Fruit fly (Drosophila melanogaster): ENCODE data around the gene CG11106.

The CG11106 gene

DNA sequence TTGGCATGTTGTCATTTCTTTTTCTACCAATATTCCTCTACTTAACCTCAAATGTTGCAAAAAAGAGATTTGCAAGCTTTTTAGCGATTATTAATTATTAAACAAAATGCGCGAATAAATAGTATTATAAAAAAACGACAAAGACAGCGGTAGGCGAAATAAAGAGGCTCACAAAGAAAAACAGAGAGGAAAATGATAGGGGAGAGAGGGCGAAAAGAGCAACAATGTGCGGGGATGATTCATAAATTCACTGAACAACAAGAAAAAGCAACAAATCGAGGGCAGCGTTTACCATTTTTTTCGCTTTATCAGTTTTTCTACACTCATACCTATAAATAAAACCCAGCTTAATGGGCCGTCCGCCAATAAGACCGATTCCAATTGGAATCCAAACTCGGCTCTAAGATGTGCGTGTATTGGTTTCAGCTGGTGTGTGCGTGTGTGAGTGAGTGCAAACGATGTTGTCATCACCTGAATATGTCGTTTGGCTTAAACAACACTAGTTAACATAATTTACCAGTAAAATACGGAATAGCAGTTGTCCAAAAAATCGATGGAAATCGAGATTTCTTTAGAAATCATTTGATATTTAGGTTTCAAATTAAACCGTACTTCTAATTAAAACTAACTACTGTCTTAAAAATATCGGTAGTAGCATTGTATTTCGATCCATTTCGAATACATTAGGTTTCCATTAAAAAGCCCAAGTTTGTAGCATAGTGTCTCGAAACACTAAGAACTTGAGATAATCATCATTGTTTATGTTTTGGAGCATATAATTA, 46.0 kb upstream of the CG11106 start:
- TF ChIP-seq row (GFP tag; IDR thresholded peaks at IDR 0.05) = peak; percentile 42; the same call in 1 of the 3 replicates
- peak; percentile 36 for TF ChIP-seq CG13424 (tag; optimal IDR thresholded peaks at IDR 0.05)
- TF ChIP-seq Fer1 (GFP tag; optimal IDR thresholded peaks at IDR 0.05) = peak; percentile 7
- TF ChIP-seq sens (GFP tag) = peak; percentile 2
- peak; percentile 44 for TF ChIP-seq CG3281 (GFP tag; optimal IDR thresholded peaks at IDR 0.05)
- TF ChIP-seq CG9817 (tag; optimal IDR thresholded peaks at IDR 0.05) = peak; percentile 4
- TF ChIP-seq CG12071 (GFP tag; optimal IDR thresholded peaks at IDR 0.05) = no peak
- TF ChIP-seq pan (optimal IDR thresholded peaks at IDR 0.05) = no peak
- TF ChIP-seq pan (GFP tag; optimal IDR thresholded peaks at IDR 0.05 in 1 of 2, IDR thresholded peaks at IDR 0.05 in 1 of 2) = no peak
- no peak for TF ChIP-seq CG9609 (GFP tag; optimal IDR thresholded peaks at IDR 0.05)
- no peak for TF ChIP-seq CG11504 (tag; optimal IDR thresholded peaks at IDR 0.05)
- TF ChIP-seq CG2712 (tag; optimal IDR thresholded peaks at IDR 0.05) = peak; percentile 28
- peak; percentile 20; the same call in 1 of the 2 replicates for TF ChIP-seq CG4360 (GFP tag; IDR thresholded peaks at IDR 0.05)
- TF ChIP-seq MBD-R2 (GFP tag; IDR thresholded peaks at IDR 0.05) = peak; percentile 13; the same call in 1 of the 2 replicates
- TF ChIP-seq kay (GFP tag; optimal IDR thresholded peaks at IDR 0.05) = peak; percentile 30
- no peak for TF ChIP-seq CG2199 (GFP tag; IDR thresholded peaks at IDR 0.05)
- TF ChIP-seq Trl (optimal IDR thresholded peaks at IDR 0.05) = peak; percentile 7 to 33
- no peak for TF ChIP-seq Trl (GFP tag; optimal IDR thresholded peaks at IDR 0.05)
- TF ChIP-seq hbn (GFP tag; IDR thresholded peaks at IDR 0.05; ENCODE audit: partially characterized antibody) = no peak
- TF ChIP-seq cg (GFP tag; optimal IDR thresholded peaks at IDR 0.05) = peak; percentile 55
- peak; percentile 69 for TF ChIP-seq CG32532 (GFP tag; IDR thresholded peaks at IDR 0.05)
- peak in 1 of 2 experiments; percentile 16 for TF ChIP-seq Hr51 (GFP tag; optimal IDR thresholded peaks at IDR 0.05)
- TF ChIP-seq CG8089 (GFP tag; optimal IDR thresholded peaks at IDR 0.05) = no peak
- TF ChIP-seq bcd (GFP tag; optimal IDR thresholded peaks at IDR 0.05) = peak; percentile 11
- peak; percentile 31 for TF ChIP-seq CG18599 (GFP tag; optimal IDR thresholded peaks at IDR 0.05)
- peak; percentile 7; the same call in 1 of the 2 replicates for TF ChIP-seq lmd (GFP tag; IDR thresholded peaks at IDR 0.05)
- peak; percentile 6 for TF ChIP-seq CG10979 (tag; optimal IDR thresholded peaks at IDR 0.05)
- peak; percentile 35 for TF ChIP-seq CG9932 (GFP tag; IDR thresholded peaks at IDR 0.05)
- TF ChIP-seq CG10267 (tag; optimal IDR thresholded peaks at IDR 0.05) = peak; percentile 13
- TF ChIP-seq Meics (GFP tag; optimal IDR thresholded peaks at IDR 0.05) = peak; percentile 40
- peak; percentile 3 for TF ChIP-seq cwo (GFP tag; optimal IDR thresholded peaks at IDR 0.05)
- TF ChIP-seq lab (GFP tag; optimal IDR thresholded peaks at IDR 0.05) = peak; percentile 41
- peak; percentile 31; the same call in 1 of the 3 replicates for TF ChIP-seq dysf (GFP tag; IDR thresholded peaks at IDR 0.05)
- TF ChIP-seq phol (tag; optimal IDR thresholded peaks at IDR 0.05) = peak; percentile 7
- peak; percentile 19 for TF ChIP-seq dmrt99B (tag; optimal IDR thresholded peaks at IDR 0.05)
- TF ChIP-seq CG10147 (GFP tag; optimal IDR thresholded peaks at IDR 0.05) = peak; percentile 43
- no peak for TF ChIP-seq lola (GFP tag; optimal IDR thresholded peaks at IDR 0.05)
- TF ChIP-seq caup (GFP tag; optimal IDR thresholded peaks at IDR 0.05; ENCODE audit: severe bottlenecking) = peak; percentile 10
- peak; percentile 74 for TF ChIP-seq Elba2 (GFP tag; optimal IDR thresholded peaks at IDR 0.05)
- no peak for TF ChIP-seq CG33557 (GFP tag; optimal IDR thresholded peaks at IDR 0.05)
- no peak for TF ChIP-seq ato (GFP tag; IDR thresholded peaks at IDR 0.05; ENCODE audit: partially characterized antibody)
- peak; percentile 56; the same call in 2 of the 3 replicates for TF ChIP-seq CG11695 (GFP tag; IDR thresholded peaks at IDR 0.05)
- no peak for TF ChIP-seq CG1832 (GFP tag; optimal IDR thresholded peaks at IDR 0.05)
- 0 out of 2 replicates have a peak, but pooled peaks have one; percentile 19 for TF ChIP-seq Atf6 (GFP tag; IDR thresholded peaks at IDR 0.05)
- peak; percentile 58 for TF ChIP-seq Rfx (GFP tag; IDR thresholded peaks at IDR 0.05)
- peak; percentile 37 for TF ChIP-seq grau (tag; optimal IDR thresholded peaks at IDR 0.05)
- TF ChIP-seq CG2120 (GFP tag; optimal IDR thresholded peaks at IDR 0.05) = peak; percentile 16
- peak; percentile 72 to 93 for TF ChIP-seq insv (GFP tag; optimal IDR thresholded peaks at IDR 0.05)

Measured in whole organism, embryonic.